Worm (Caenorhabditis elegans): Measurements from ENCODE around the gene srg-23.
A peak's percentile ranks its signal among the peaks of the same experiment; 100 is the strongest.

DNA sequence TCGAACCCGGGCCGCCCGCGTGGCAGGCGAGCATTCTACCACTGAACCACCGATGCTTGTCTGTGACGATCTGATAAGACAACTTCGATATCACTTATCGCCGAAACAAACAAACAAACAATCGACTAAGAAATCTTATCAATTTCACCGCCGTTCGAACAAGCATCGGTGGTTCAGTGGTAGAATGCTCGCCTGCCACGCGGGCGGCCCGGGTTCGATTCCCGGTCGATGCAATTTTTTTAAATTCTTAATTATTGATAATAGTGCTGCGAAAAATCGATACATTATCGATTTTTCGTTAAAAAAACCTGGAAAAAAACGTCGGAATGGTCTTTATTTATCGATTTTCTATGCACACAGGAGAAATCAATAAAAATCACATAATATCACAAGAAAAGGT lies 33.7 kb downstream of the srg-23 start:
- TF ChIP-seq F13C5.2 (tag; optimal IDR thresholded peaks at IDR 0.05): no peak
- TF ChIP-seq tbx-37 (GFP tag; conservative IDR thresholded peaks at IDR 0.05): no peak
- no peak for TF ChIP-seq hmg-4 (GFP tag; optimal IDR thresholded peaks at IDR 0.05)
- TF ChIP-seq flt-1 (GFP tag; IDR thresholded peaks at IDR 0.05): no peak
- TF ChIP-seq sea-1 (GFP tag; conservative IDR thresholded peaks at IDR 0.05): no peak
- no peak for TF ChIP-seq ceh-13 (GFP tag; optimal IDR thresholded peaks at IDR 0.05)
- no peak for TF ChIP-seq ama-1 (optimal IDR thresholded peaks at IDR 0.05)
- TF ChIP-seq tbx-11 (GFP tag; IDR thresholded peaks at IDR 0.05): no peak
- TF ChIP-seq hmbx-1 (tag; optimal IDR thresholded peaks at IDR 0.05): no peak
- TF ChIP-seq aly-1 (tag; optimal IDR thresholded peaks at IDR 0.05): no peak
- TF ChIP-seq scrt-1 (GFP tag; IDR thresholded peaks at IDR 0.05): 0 out of 2 replicates have a peak, but pooled peaks have one; percentile 9
- no peak for TF ChIP-seq ceh-36 (tag; optimal IDR thresholded peaks at IDR 0.05)
- TF ChIP-seq B0310.2 (tag; optimal IDR thresholded peaks at IDR 0.05): no peak
- TF ChIP-seq ets-7 (tag; optimal IDR thresholded peaks at IDR 0.05): no peak

All from whole organism, early embryonic.